Fruit fly (Drosophila melanogaster) whole organism, embryonic: ENCODE data around the gene Ir31a.

ENCODE experiments used
- Abd-B ChIP-seq: fragments of 200-800 bp; sonication (Bioruptor generic); optimal IDR thresholded peaks from 2 replicates; lab custom pipeline; 2018; ENCODE audit warnings: missing biosample characterization, mild to moderate bottlenecking, missing genetic modification characterization, moderate library complexity
- Adf1 ChIP-seq: fragments of 200-800 bp; sonication (Bioruptor generic); IDR thresholded peaks from 2 replicates; pipeline ENCODE4 v1.3.6; 2022; ENCODE audit warnings: missing biosample characterization, missing genetic modification characterization
- BEAF-32 ChIP-seq: fragments of 200-800 bp; sonication (Bioruptor generic); optimal IDR thresholded peaks from 3 replicates; lab custom pipeline; 2017; ENCODE audit warnings: missing biosample characterization, missing genetic modification characterization, mild to moderate bottlenecking, moderate library complexity, missing genetic modification reagents
- CG10274 ChIP-seq: fragments of 200-800 bp; sonication (Bioruptor generic); optimal IDR thresholded peaks from 3 replicates; lab custom pipeline; 2017; ENCODE audit warnings: missing biosample characterization, mild to moderate bottlenecking, missing genetic modification characterization
- CG12299 ChIP-seq: fragments of 200-800 bp; sonication (Bioruptor generic); optimal IDR thresholded peaks from 2 replicates; lab custom pipeline; 2018; ENCODE audit warnings: missing biosample characterization, mild to moderate bottlenecking, missing genetic modification characterization
- CG1233 ChIP-seq: fragments of 200-800 bp; sonication (Bioruptor generic); optimal IDR thresholded peaks from 4 replicates; lab custom pipeline; 2018; ENCODE audit warnings: missing biosample characterization, mild to moderate bottlenecking, missing genetic modification characterization
- CG12391 ChIP-seq: fragments of 200-800 bp; sonication (Bioruptor generic); optimal IDR thresholded peaks from 3 replicates; lab custom pipeline; 2018; ENCODE audit warnings: missing biosample characterization, mild to moderate bottlenecking, missing genetic modification characterization, moderate library complexity
- CG15601 ChIP-seq: fragments of 200-800 bp; sonication (Bioruptor generic); optimal IDR thresholded peaks from 3 replicates; lab custom pipeline; 2019; ENCODE audit warnings: missing biosample characterization, mild to moderate bottlenecking, missing genetic modification characterization, moderate library complexity
- CG1603 ChIP-seq: fragments of 200-800 bp; sonication (Bioruptor generic); optimal IDR thresholded peaks from 2 replicates; lab custom pipeline; 2019; ENCODE audit warnings: missing biosample characterization, mild to moderate bottlenecking, missing genetic modification characterization, moderate library complexity
- CG17361 ChIP-seq: fragments of 200-800 bp; sonication (Bioruptor generic); IDR thresholded peaks from 3 replicates; pipeline ENCODE4 v1.3.6; 2022; ENCODE audit warnings: missing biosample characterization, missing genetic modification characterization
- CG17802 ChIP-seq: fragments of 200-800 bp; sonication (Bioruptor generic); optimal IDR thresholded peaks from 2 replicates; lab custom pipeline; 2018; ENCODE audit warnings: missing biosample characterization, mild to moderate bottlenecking, missing genetic modification characterization, moderate library complexity
- CG30020 ChIP-seq: fragments of 200-800 bp; optimal IDR thresholded peaks from 2 replicates; lab custom pipeline; 2019; ENCODE audit warnings: missing biosample characterization, mild to moderate bottlenecking, missing genetic modification characterization, moderate library complexity
- CG3847 ChIP-seq: fragments of 200-800 bp; sonication (Bioruptor generic); IDR thresholded peaks from 2 replicates; pipeline ENCODE4 v1.3.6; 2022; ENCODE audit warnings: missing biosample characterization, missing genetic modification characterization
- CG4617 ChIP-seq: fragments of 200-800 bp; sonication (Bioruptor generic); optimal IDR thresholded peaks from 3 replicates; lab custom pipeline; 2016; ENCODE audit warnings: missing biosample characterization, missing genetic modification characterization, borderline replicate concordance
- CG7357 ChIP-seq: fragments of 200-800 bp; sonication (Bioruptor generic); IDR thresholded peaks from 3 replicates; pipeline ENCODE4 v1.3.6; 2022; ENCODE audit warnings: missing biosample characterization, missing genetic modification characterization
- CG8388 ChIP-seq: fragments of 200-800 bp; sonication (Bioruptor generic); optimal IDR thresholded peaks from 2 replicates; lab custom pipeline; 2019; ENCODE audit warnings: missing biosample characterization, mild to moderate bottlenecking, missing genetic modification characterization, moderate library complexity
- CG8924 ChIP-seq: fragments of 200-800 bp; optimal IDR thresholded peaks from 3 replicates; lab custom pipeline; 2019; ENCODE audit warnings: missing biosample characterization, mild to moderate bottlenecking, missing genetic modification characterization, moderate library complexity
- Dad ChIP-seq: fragments of 200-800 bp; sonication (Bioruptor generic); optimal IDR thresholded peaks from 3 replicates; lab custom pipeline; 2016; ENCODE audit warnings: missing biosample characterization, missing genetic modification characterization
- Dip2 ChIP-seq: fragments of 200-800 bp; sonication (Bioruptor generic); IDR thresholded peaks from 2 replicates; pipeline ENCODE4 v1.3.6; 2022; ENCODE audit warnings: missing biosample characterization, missing genetic modification characterization
- Drgx ChIP-seq: fragments of 200-800 bp; sonication (Bioruptor generic); IDR thresholded peaks from 2 replicates; pipeline ENCODE4 v1.3.6; 2022; ENCODE audit warnings: missing biosample characterization, missing genetic modification characterization
- Elba2 ChIP-seq: fragments of 200-800 bp; sonication (Bioruptor generic); optimal IDR thresholded peaks from 3 replicates; lab custom pipeline; 2016; ENCODE audit warnings: missing biosample characterization, missing genetic modification characterization
- Fer1 ChIP-seq: fragments of 200-800 bp; sonication (Bioruptor generic); optimal IDR thresholded peaks from 2 replicates; lab custom pipeline; 2017; ENCODE audit warnings: missing biosample characterization, mild to moderate bottlenecking, missing genetic modification characterization
- MBD-R2 ChIP-seq: fragments of 200-800 bp; sonication (Bioruptor generic); IDR thresholded peaks from 2 replicates; pipeline ENCODE4 v1.3.6; 2022; ENCODE audit warnings: missing biosample characterization, missing genetic modification characterization
- MESR4 ChIP-seq: fragments of 200-800 bp; sonication (Bioruptor generic); optimal IDR thresholded peaks from 2 replicates; lab custom pipeline; 2018; ENCODE audit warnings: missing biosample characterization, mild to moderate bottlenecking, missing genetic modification characterization, moderate library complexity
- Med ChIP-seq: fragments of 200-800 bp; sonication (Bioruptor generic); peaks from one replicate; lab custom pipeline; 2016; ENCODE audit warnings: missing biosample characterization, missing genetic modification characterization, mild to moderate bottlenecking, inconsistent platforms, moderate library complexity
- Myb ChIP-seq: fragments of 200-800 bp; sonication (Bioruptor generic); optimal IDR thresholded peaks from 2 replicates; lab custom pipeline; 2016; ENCODE audit warnings: missing biosample characterization, missing genetic modification characterization
- Nf-YA ChIP-seq: fragments of 200-800 bp; sonication (Bioruptor generic); IDR thresholded peaks from 2 replicates; pipeline ENCODE4 v1.3.6; 2022; ENCODE audit warnings: missing biosample characterization, missing genetic modification characterization
- Oaz ChIP-seq: fragments of 200-800 bp; sonication (Bioruptor generic); IDR thresholded peaks from 2 replicates; pipeline ENCODE4 v1.3.6; 2022; ENCODE audit warnings: missing biosample characterization, missing genetic modification characterization
- Ptx1 ChIP-seq: fragments of 200-800 bp; sonication (Bioruptor generic); IDR thresholded peaks from 2 replicates; pipeline ENCODE4 v1.3.6; 2022; ENCODE audit warnings: missing biosample characterization, missing genetic modification characterization
- YL-1 ChIP-seq: fragments of 200-800 bp; sonication (Bioruptor generic); optimal IDR thresholded peaks from 3 replicates; lab custom pipeline; 2017; ENCODE audit warnings: missing biosample characterization, mild to moderate bottlenecking, missing genetic modification characterization
- bbx ChIP-seq: fragments of 200-800 bp; sonication (Bioruptor generic); IDR thresholded peaks from 2 replicates; pipeline ENCODE4 v1.3.6; 2022; ENCODE audit warnings: missing biosample characterization, missing genetic modification characterization; ENCODE audit not compliant: partially characterized antibody
- btn ChIP-seq: fragments of 200-800 bp; sonication (Bioruptor generic); optimal IDR thresholded peaks from 2 replicates; lab custom pipeline; 2016; ENCODE audit warnings: missing biosample characterization, missing genetic modification characterization
- dmrt11E ChIP-seq: fragments of 200-800 bp; sonication (Bioruptor generic); optimal IDR thresholded peaks from 3 replicates; lab custom pipeline; 2018; ENCODE audit warnings: missing biosample characterization, mild to moderate bottlenecking, missing genetic modification characterization, moderate library complexity
- esg ChIP-seq: fragments of 200-800 bp; sonication (Bioruptor generic); conservative IDR thresholded peaks from 2 replicates; pipeline ENCODE4 v1.3.6; 2022; ENCODE audit warnings: missing biosample characterization, missing genetic modification characterization
- fru ChIP-seq: fragments of >200 bp; optimal IDR thresholded peaks from 2 replicates; lab custom pipeline; 2017
- gfzf ChIP-seq: fragments of 200-800 bp; sonication (Bioruptor generic); optimal IDR thresholded peaks from 2 replicates; lab custom pipeline; 2016; ENCODE audit warnings: missing biosample characterization, mild to moderate bottlenecking, missing genetic modification characterization, moderate library complexity
- jing ChIP-seq: fragments of 200-800 bp; sonication (Bioruptor generic); optimal IDR thresholded peaks from 2 replicates; lab custom pipeline; 2018; ENCODE audit warnings: missing biosample characterization, mild to moderate bottlenecking, missing genetic modification characterization
- kay ChIP-seq: fragments of 200-800 bp; sonication (Bioruptor generic); optimal IDR thresholded peaks from 2 replicates; lab custom pipeline; 2016; ENCODE audit warnings: missing biosample characterization, missing genetic modification characterization
- lab ChIP-seq: fragments of 200-800 bp; sonication (Bioruptor generic); optimal IDR thresholded peaks from 3 replicates; lab custom pipeline; 2017; ENCODE audit warnings: missing biosample characterization, missing genetic modification characterization, mild to moderate bottlenecking, moderate library complexity, missing genetic modification reagents
- lola ChIP-seq, 3 experiments: fragments of >200 bp in 2 of 3; fragments of 200-800 bp in 1 of 3; sonication (Bioruptor generic) in 1 of 3; optimal IDR thresholded peaks; 2 replicates each; lab custom pipeline; 2017 to 2019; ENCODE audit warnings: missing biosample characterization in 3 of 3, missing genetic modification characterization in 3 of 3, mild to moderate bottlenecking in 1 of 3, moderate library complexity in 1 of 3
- nerfin-1 ChIP-seq: fragments of 200-800 bp; sonication (Bioruptor generic); optimal IDR thresholded peaks from 3 replicates; lab custom pipeline; 2019; ENCODE audit warnings: missing biosample characterization, mild to moderate bottlenecking, missing genetic modification characterization, moderate library complexity
- otp ChIP-seq: fragments of 200-800 bp; sonication (Bioruptor generic); IDR thresholded peaks from 3 replicates; pipeline ENCODE4, ENCODE4 v1.3.6; 2022; ENCODE audit warnings: missing biosample characterization, missing genetic modification characterization
- phol ChIP-seq: fragments of 200-800 bp; sonication (Bioruptor generic); optimal IDR thresholded peaks from 3 replicates; lab custom pipeline; 2018; ENCODE audit warnings: missing biosample characterization, mild to moderate bottlenecking, missing genetic modification characterization, moderate library complexity
- row ChIP-seq: fragments of 200-800 bp; sonication (Bioruptor generic); IDR thresholded peaks from 3 replicates; pipeline ENCODE4 v1.3.6; 2022; ENCODE audit warnings: missing biosample characterization, missing genetic modification characterization
- ssp ChIP-seq: fragments of 200-800 bp; sonication (Bioruptor generic); IDR thresholded peaks from 2 replicates; pipeline ENCODE4 v1.3.6; 2022; ENCODE audit warnings: missing biosample characterization, missing genetic modification characterization
- trem ChIP-seq: fragments of 200-800 bp; optimal IDR thresholded peaks from 3 replicates; lab custom pipeline; 2019; ENCODE audit warnings: missing biosample characterization, mild to moderate bottlenecking, missing genetic modification characterization, moderate library complexity
- vvl ChIP-seq: fragments of 200-800 bp; sonication (Bioruptor generic); IDR thresholded peaks from 2 replicates; pipeline ENCODE4 v1.3.6; 2022; ENCODE audit warnings: missing biosample characterization, missing genetic modification characterization
- zen ChIP-seq: fragments of 200-800 bp; sonication (Bioruptor generic); optimal IDR thresholded peaks from 3 replicates; lab custom pipeline; 2018; ENCODE audit warnings: missing biosample characterization, mild to moderate bottlenecking, missing genetic modification characterization, moderate library complexity

Ir31a gene

DNA sequence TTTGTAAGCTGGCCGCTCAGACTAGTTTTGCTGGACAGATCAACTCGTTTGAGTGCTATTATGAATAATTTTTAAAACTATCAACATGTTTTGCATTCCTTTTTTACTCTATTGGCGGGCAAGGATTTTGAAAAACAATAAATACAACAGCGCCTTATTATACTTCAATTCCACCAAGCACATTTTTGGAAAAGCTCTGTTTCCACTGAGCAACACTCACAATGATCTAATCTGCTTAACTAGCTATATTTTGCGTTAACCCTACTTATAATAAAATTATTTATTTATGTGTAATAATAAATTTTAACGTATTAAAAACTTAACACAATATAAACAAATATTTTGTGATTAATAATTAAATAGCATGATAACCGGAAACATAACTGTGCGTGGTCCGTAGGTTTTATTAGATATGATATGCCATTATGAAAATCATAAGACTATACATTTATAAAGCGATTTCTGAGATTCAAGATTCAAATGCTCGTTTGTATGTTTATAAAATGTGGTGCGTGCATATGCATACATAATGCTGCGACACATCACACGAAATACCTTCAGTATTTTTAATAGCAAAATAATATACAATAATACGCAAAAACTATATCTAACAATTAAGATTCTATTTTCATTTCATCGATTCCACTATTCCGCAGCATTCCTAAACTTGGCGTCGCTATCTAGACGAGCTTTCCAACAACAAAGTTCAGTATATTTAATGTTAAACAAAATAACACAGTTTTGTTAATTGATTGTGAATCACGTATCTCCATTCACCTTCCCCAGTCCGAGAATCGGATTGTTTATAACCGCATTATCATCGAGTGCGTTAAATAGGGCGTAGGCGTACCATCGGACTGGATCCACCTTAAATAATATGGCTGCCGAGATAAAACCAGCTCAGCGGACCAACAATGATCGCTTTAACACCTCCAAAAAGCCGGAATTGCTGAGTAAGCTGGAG lies 17.6 kb downstream of the Ir31a start, which contains the start of the genes pie and Wdfy2 (continued):
- TF ChIP-seq Adf1 (GFP tag; lab: Robert Waterston, UW) (no peak), trem (tag; lab: Kevin White, UChicago) (peak; percentile 4), ssp (peak; percentile 97), jing (GFP tag; lab: Kevin White, UChicago) (no peak), Nf-YA (GFP tag; lab: Robert Waterston, UW) (no peak), CG17802 (peak; percentile 92), CG3847 (GFP tag; lab: Robert Waterston, UW) (no peak), fru (no peak), Fer1 (GFP tag; lab: Kevin White, UChicago) (no peak), vvl (peak; percentile 12; the same call in 1 of the 2 replicates), Med (GFP tag; lab: Kevin White, UChicago) (peak; percentile 65), Ptx1 (GFP tag; lab: Robert Waterston, UW) (0 out of 2 replicates have a peak, but pooled peaks have one; percentile 28), zen (peak; percentile 15), Myb (GFP tag; lab: Kevin White, UChicago) (no peak), CG1603 (tag; lab: Kevin White, UChicago) (peak; percentile 99), kay (GFP tag; lab: Kevin White, UChicago) (no peak), CG8388 (GFP tag; lab: Kevin White, UChicago) (no peak), CG12391 (peak; percentile 9), dmrt11E (tag; lab: Kevin White, UChicago) (peak; percentile 8), bbx (GFP tag; lab: Robert Waterston, UW) (no peak), Dip2 (no peak), otp (no peak), Abd-B (peak; percentile 50), CG30020 (tag; lab: Kevin White, UChicago) (peak; percentile 97), CG1233 (GFP tag; lab: Kevin White, UChicago) (no peak), Elba2 (GFP tag; lab: Kevin White, UChicago) (no peak), MBD-R2 (GFP tag; lab: Robert Waterston, UW) (peak; percentile 40; the same call in 1 of the 2 replicates), BEAF-32 (no peak), esg (GFP tag; lab: Robert Waterston, UW) (no peak), CG12299 (tag; lab: Kevin White, UChicago) (no peak), CG15601 (tag; lab: Kevin White, UChicago) (no peak), Dad (GFP tag; lab: Kevin White, UChicago) (no peak), nerfin-1 (peak; percentile 2), row (GFP tag; lab: Robert Waterston, UW) (peak; percentile 77), CG17361 (peak; percentile 56; the same call in 1 of the 3 replicates), gfzf (GFP tag; lab: Kevin White, UChicago) (peak; percentile 26), CG4617 (GFP tag; lab: Kevin White, UChicago) (peak; percentile 29), Oaz (no peak), phol (peak; percentile 39), btn (GFP tag; lab: Kevin White, UChicago) (no peak), lola (GFP tag; optimal IDR thresholded peaks at IDR 0.05; lab: Kevin White, UChicago) (peak in 2 of 3 experiments; percentile 14 to 94), CG7357 (peak; percentile 97), lab (GFP tag; lab: Kevin White, UChicago) (no peak), CG8924 (peak; percentile 10), CG10274 (no peak), Drgx (GFP tag; lab: Robert Waterston, UW) (no peak), MESR4 (GFP tag; lab: Kevin White, UChicago) (peak; percentile 67), YL-1 (GFP tag; lab: Kevin White, UChicago) (peak; percentile 19)
